Comparison of ENCODE assay signal across 5 worm cellular contexts in the genomic region with DNA sequence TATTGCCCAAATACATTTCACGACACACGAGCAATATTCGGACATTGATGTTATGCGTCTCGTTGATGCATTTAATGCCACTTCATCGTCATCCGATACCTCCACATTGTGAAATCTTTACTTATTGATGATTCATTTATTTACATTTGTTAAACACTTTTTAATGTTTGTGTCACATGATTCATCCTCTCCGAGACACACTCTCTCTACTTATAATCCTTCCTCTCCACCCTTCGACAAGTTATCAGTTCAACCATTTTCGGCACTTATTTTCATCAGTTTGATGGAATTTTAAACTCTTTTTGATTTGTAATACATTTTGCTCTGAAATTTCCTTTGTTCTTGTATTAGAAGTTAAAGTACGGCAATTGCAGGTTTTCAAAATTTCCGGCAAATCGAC.
TF ChIP-seq lines count a peak whose summit lies in the region.

No protein-coding gene starts in this region.

TF ChIP-seq in whole organism, L1 larva, 84 proteins besides CTCF, POLR2A, EP300 and RAD21 (continues in another document):
- TF ChIP-seq ceh-63 (GFP tag; optimal IDR thresholded peaks at IDR 0.05; lab: Kevin White, UChicago) (no peak), hpl-2 (GFP tag; optimal IDR thresholded peaks at IDR 0.05; lab: Kevin White, UChicago) (no peak), lin-35 (GFP tag; optimal IDR thresholded peaks at IDR 0.05; lab: Kevin White, UChicago) (peak in 1 of 2 experiments; percentile 53), nhr-85 (tag; lab: Kevin White, UChicago) (no peak), lir-3 (tag; optimal IDR thresholded peaks at IDR 0.05; lab: Kevin White, UChicago; ENCODE audit: poor library complexity) (no peak), jun-1 (tag; optimal IDR thresholded peaks at IDR 0.05; lab: Kevin White, UChicago) (peak; percentile 75), unc-62 (GFP tag; optimal IDR thresholded peaks at IDR 0.05; lab: Kevin White, UChicago) (no peak), nhr-19 (GFP tag; conservative IDR thresholded peaks at IDR 0.05; lab: Robert Waterston, UW) (no peak), vab-15 (tag; optimal IDR thresholded peaks at IDR 0.05; lab: Kevin White, UChicago) (no peak), alr-1 (tag; optimal IDR thresholded peaks at IDR 0.05; lab: Kevin White, UChicago; ENCODE audit: borderline replicate concordance) (no peak), dsc-1 (tag; optimal IDR thresholded peaks at IDR 0.05; lab: Kevin White, UChicago) (no peak), ces-1 (GFP tag; optimal IDR thresholded peaks at IDR 0.05; lab: Kevin White, UChicago) (no peak), sox-4 (tag; optimal IDR thresholded peaks at IDR 0.05; lab: Kevin White, UChicago) (no peak), nhr-77 (tag; optimal IDR thresholded peaks at IDR 0.05; lab: Kevin White, UChicago) (no peak), ceh-82 (tag; optimal IDR thresholded peaks at IDR 0.05; lab: Kevin White, UChicago) (no peak), lin-14 (GFP tag; optimal IDR thresholded peaks at IDR 0.05; lab: Kevin White, UChicago) (no peak), ama-1 (optimal IDR thresholded peaks at IDR 0.05; lab: Kevin White, UChicago) (no peak), mep-1 (tag; optimal IDR thresholded peaks at IDR 0.05; lab: Kevin White, UChicago) (no peak)

TF ChIP-seq in whole organism, L2 larva, 48 proteins besides CTCF, POLR2A, EP300 and RAD21:
- TF ChIP-seq nhr-77 (tag; optimal IDR thresholded peaks at IDR 0.05; lab: Kevin White, UChicago) = no peak
- no peak for TF ChIP-seq alr-1 (tag; optimal IDR thresholded peaks at IDR 0.05; lab: Kevin White, UChicago)
- TF ChIP-seq F13H6.1 (tag; optimal IDR thresholded peaks at IDR 0.05; lab: Kevin White, UChicago) = peak; percentile 9
- TF ChIP-seq sma-9 (GFP tag; optimal IDR thresholded peaks at IDR 0.05; lab: Kevin White, UChicago) = peak; percentile 61
- no peak for TF ChIP-seq sma-9 (tag; optimal IDR thresholded peaks at IDR 0.05; lab: Kevin White, UChicago)
- peak; percentile 63 for TF ChIP-seq nhr-129 (tag; optimal IDR thresholded peaks at IDR 0.05; lab: Kevin White, UChicago)
- TF ChIP-seq gmeb-1 (tag; optimal IDR thresholded peaks at IDR 0.05; lab: Kevin White, UChicago) = peak; percentile 13
- TF ChIP-seq unc-39 (tag; optimal IDR thresholded peaks at IDR 0.05; lab: Kevin White, UChicago) = no peak
- peak; percentile 73 for TF ChIP-seq fos-1 (tag; optimal IDR thresholded peaks at IDR 0.05; lab: Kevin White, UChicago)
TF ChIP-seq in whole organism, L2 larva: peak in this region for 5.

TF ChIP-seq in whole organism, L3 larva, 47 proteins besides CTCF, POLR2A, EP300 and RAD21:
- TF ChIP-seq nhr-43 (tag; optimal IDR thresholded peaks at IDR 0.05; lab: Kevin White, UChicago; ENCODE audit: poor library complexity, severe bottlenecking) = no peak
- TF ChIP-seq pha-4 (tag; optimal IDR thresholded peaks at IDR 0.05; lab: Kevin White, UChicago) = peak; percentile 99
- peak; percentile 85 for TF ChIP-seq jun-1 (tag; optimal IDR thresholded peaks at IDR 0.05; lab: Kevin White, UChicago)
- TF ChIP-seq fkh-2 (tag; optimal IDR thresholded peaks at IDR 0.05; lab: Kevin White, UChicago) = no peak
- TF ChIP-seq elt-2 (tag; optimal IDR thresholded peaks at IDR 0.05; lab: Kevin White, UChicago) = peak; percentile 66
- TF ChIP-seq pqm-1 (tag; optimal IDR thresholded peaks at IDR 0.05; lab: Kevin White, UChicago) = peak; percentile 64
- peak; percentile 36 for TF ChIP-seq fos-1 (tag; optimal IDR thresholded peaks at IDR 0.05; lab: Kevin White, UChicago)

TF ChIP-seq in whole organism, L4 larva, 104 proteins besides CTCF, POLR2A, EP300 and RAD21:
- TF ChIP-seq F10B5.3 (tag; optimal IDR thresholded peaks at IDR 0.05; lab: Kevin White, UChicago) = no peak
- peak; percentile 40 for TF ChIP-seq aha-1 (tag; lab: Kevin White, UChicago)
- no peak for TF ChIP-seq daf-16 (GFP tag; optimal IDR thresholded peaks at IDR 0.05; lab: Kevin White, UChicago)
- TF ChIP-seq daf-16 (tag; optimal IDR thresholded peaks at IDR 0.05; lab: Kevin White, UChicago) = peak; percentile 40
- TF ChIP-seq nhr-28 (tag; optimal IDR thresholded peaks at IDR 0.05; lab: Kevin White, UChicago) = peak; percentile 35
- peak; percentile 76 for TF ChIP-seq nhr-6 (tag; optimal IDR thresholded peaks at IDR 0.05; lab: Kevin White, UChicago)
- peak; percentile 35 for TF ChIP-seq pqm-1 (tag; optimal IDR thresholded peaks at IDR 0.05; lab: Kevin White, UChicago)
- TF ChIP-seq hlh-30 (tag; optimal IDR thresholded peaks at IDR 0.05; lab: Kevin White, UChicago; ENCODE audit: insufficient read depth) = peak; percentile 34
- no peak for TF ChIP-seq mxl-2 (GFP tag; conservative IDR thresholded peaks at IDR 0.05; lab: Robert Waterston, UW)
- no peak for TF ChIP-seq pha-4 (GFP tag; IDR thresholded peaks at IDR 0.05; lab: Robert Waterston, UW)
- peak; percentile 90 for TF ChIP-seq pha-4 (tag; optimal IDR thresholded peaks at IDR 0.05; lab: Kevin White, UChicago)
- peak; percentile 54 for TF ChIP-seq dmd-6 (GFP tag; IDR thresholded peaks at IDR 0.05; lab: Robert Waterston, UW)
- TF ChIP-seq madf-5 (GFP tag; IDR thresholded peaks at IDR 0.05; lab: Robert Waterston, UW) = no peak
- TF ChIP-seq dve-1 (tag; optimal IDR thresholded peaks at IDR 0.05; lab: Kevin White, UChicago; ENCODE audit: insufficient read depth) = peak; percentile 72
- TF ChIP-seq hlh-11 (tag; optimal IDR thresholded peaks at IDR 0.05; lab: Kevin White, UChicago) = peak; percentile 39

TF ChIP-seq in whole organism, young adult, 124 proteins besides CTCF, POLR2A, EP300 and RAD21:
- TF ChIP-seq nhr-80 (tag; optimal IDR thresholded peaks at IDR 0.05; lab: Kevin White, UChicago) (peak; percentile 12), ceh-40 (GFP tag; IDR thresholded peaks at IDR 0.05; lab: Robert Waterston, UW) (no peak)
